Worm (Caenorhabditis elegans) whole organism, L3 larva: Measurements from ENCODE around the gene hst-3.2.
A peak's percentile ranks its signal among the peaks of the same experiment; 100 is the strongest.

ENCODE experiments used
- aly-2 ChIP-seq: fragments of 150-350 bp; optimal IDR thresholded peaks from 2 replicates; lab custom pipeline; 2014; ENCODE audit warnings: missing biosample characterization, missing genetic modification characterization
- egl-27 ChIP-seq: sonication (generic microtip); optimal IDR thresholded peaks from 4 replicates; lab custom pipeline; 2017; ENCODE audit warnings: missing biosample characterization, missing genetic modification reagents, missing genetic modification characterization
- elt-2 ChIP-seq: sonication (generic microtip); optimal IDR thresholded peaks from 2 replicates; lab custom pipeline; 2016; ENCODE audit warnings: missing genetic modification reagents, mild to moderate bottlenecking, missing genetic modification characterization, missing compliant biosample characterization
- nhr-11 ChIP-seq: fragments of 150-350 bp; optimal IDR thresholded peaks from 2 replicates; lab custom pipeline; 2014; ENCODE audit warnings: missing biosample characterization, missing genetic modification characterization
- nhr-12 ChIP-seq: fragments of 150-350 bp; optimal IDR thresholded peaks from 2 replicates; lab custom pipeline; 2014; ENCODE audit warnings: missing biosample characterization, missing genetic modification characterization
- nhr-237 ChIP-seq: fragments of 150-350 bp; optimal IDR thresholded peaks from 2 replicates; lab custom pipeline; 2014; ENCODE audit warnings: missing biosample characterization, missing genetic modification characterization
- nhr-77 ChIP-seq: fragments of 150-350 bp; optimal IDR thresholded peaks from 2 replicates; lab custom pipeline; 2014; ENCODE audit warnings: missing biosample characterization, missing genetic modification characterization
- pha-4 ChIP-seq: fragments of 150-350 bp; optimal IDR thresholded peaks from 2 replicates; lab custom pipeline; 2014; ENCODE audit warnings: missing biosample characterization, missing genetic modification reagents, missing genetic modification characterization
- snpc-4 ChIP-seq: fragments of 150-350 bp; optimal IDR thresholded peaks from 2 replicates; lab custom pipeline; 2014; ENCODE audit warnings: missing biosample characterization, missing genetic modification characterization
- tbx-2 ChIP-seq: sonication (generic microtip); optimal IDR thresholded peaks from 2 replicates; lab custom pipeline; 2016; ENCODE audit warnings: mild to moderate bottlenecking, missing genetic modification characterization, missing compliant biosample characterization

- TF ChIP-seq nhr-12 (tag; lab: Kevin White, UChicago) (no peak), egl-27 (tag; lab: Kevin White, UChicago) (no peak), elt-2 (tag; lab: Kevin White, UChicago) (peak; percentile 33), snpc-4 (tag; lab: Kevin White, UChicago) (peak; percentile 56), pha-4 (tag; lab: Kevin White, UChicago) (peak; percentile 31), nhr-11 (tag; lab: Kevin White, UChicago) (no peak), aly-2 (no peak), tbx-2 (no peak), nhr-77 (tag; lab: Kevin White, UChicago) (no peak), nhr-237 (no peak)
Observed at ce11 chrX:2970804-2971395, 47.1 kb upstream of the hst-3.2 start.
